Worm (Caenorhabditis elegans) whole organism, L4 larva: ENCODE data around the gene C30H6.8.

Experiments used
- D1046.2 ChIP-seq: fragments of 200-800 bp; sonication (Bioruptor generic); IDR thresholded peaks from 2 replicates; pipeline ENCODE4 v1.3.6; 2022; ENCODE audit warnings: missing genetic modification characterization, missing compliant biosample characterization
- F10B5.3 ChIP-seq: sonication (generic microtip); optimal IDR thresholded peaks from 2 replicates; lab custom pipeline; 2016; ENCODE audit warnings: mild to moderate bottlenecking, missing genetic modification characterization, missing compliant biosample characterization
- R02D3.7 ChIP-seq: fragments of 150-350 bp; sonication (generic microtip); optimal IDR thresholded peaks from 3 replicates; lab custom pipeline; 2014; ENCODE audit warnings: missing biosample characterization, missing genetic modification characterization
- Y105C5A.15 ChIP-seq: fragments of 200-800 bp; sonication (Bioruptor generic); IDR thresholded peaks from 2 replicates; pipeline ENCODE4 v1.3.6; 2022; ENCODE audit warnings: missing genetic modification characterization, missing compliant biosample characterization
- Y5F2A.4 ChIP-seq: fragments of 200-800 bp; sonication (Bioruptor generic); optimal IDR thresholded peaks from 2 replicates; lab custom pipeline; 2018; ENCODE audit warnings: mild to moderate bottlenecking, missing genetic modification characterization, missing compliant biosample characterization
- ama-1 ChIP-seq: fragments of 150-350 bp; optimal IDR thresholded peaks from 2 replicates; lab custom pipeline; 2014; ENCODE audit warnings: inconsistent platforms, mixed read lengths
- ceh-82 ChIP-seq: sonication (generic microtip); optimal IDR thresholded peaks from 2 replicates; lab custom pipeline; 2017; ENCODE audit warnings: missing biosample characterization, missing genetic modification characterization
- daf-16 ChIP-seq, 3 experiments: sonication (generic microtip); optimal IDR thresholded peaks; 2 replicates each; lab custom pipeline; 2016 to 2017; ENCODE audit warnings: missing genetic modification characterization in 3 of 3, missing genetic modification reagents in 3 of 3, mild to moderate bottlenecking in 2 of 3, missing compliant biosample characterization in 2 of 3, missing biosample characterization in 1 of 3, moderate library complexity in 1 of 3
- daf-8 ChIP-seq: fragments of 200-800 bp; sonication (Bioruptor generic); IDR thresholded peaks from 2 replicates; pipeline ENCODE4 v1.3.6; 2022; ENCODE audit warnings: missing genetic modification characterization, missing compliant biosample characterization
- dmd-6 ChIP-seq: fragments of 200-800 bp; sonication (Bioruptor generic); IDR thresholded peaks from 2 replicates; pipeline ENCODE4 v1.3.6; 2022; ENCODE audit warnings: missing genetic modification reagents, missing genetic modification characterization, missing compliant biosample characterization
- dmd-8 ChIP-seq: fragments of 200-800 bp; sonication (Bioruptor generic); IDR thresholded peaks from 2 replicates; pipeline ENCODE4 v1.3.6; 2022; ENCODE audit warnings: missing genetic modification characterization, missing compliant biosample characterization
- dve-1 ChIP-seq: sonication (generic microtip); optimal IDR thresholded peaks from 2 replicates; lab custom pipeline; 2017; ENCODE audit warnings: antibody characterized with exemption, mild to moderate bottlenecking, missing genetic modification characterization, missing compliant biosample characterization; ENCODE audit not compliant: insufficient read depth
- egl-27 ChIP-seq: sonication (generic microtip); optimal IDR thresholded peaks from 3 replicates; lab custom pipeline; 2017; ENCODE audit warnings: missing biosample characterization, missing genetic modification reagents, missing genetic modification characterization
- hif-1 ChIP-seq, 2 experiments: sonication (generic microtip); optimal IDR thresholded peaks; 2 replicates each; lab custom pipeline; 2016 to 2017; ENCODE audit warnings: missing compliant biosample characterization in 2 of 2, missing genetic modification characterization in 2 of 2, missing genetic modification reagents in 2 of 2, missing genotype in 2 of 2, mild to moderate bottlenecking in 1 of 2
- lim-7 ChIP-seq: fragments of 200-800 bp; sonication (Bioruptor generic); IDR thresholded peaks from 2 replicates; pipeline ENCODE4 v1.3.6; 2022; ENCODE audit warnings: missing genetic modification characterization, missing compliant biosample characterization
- lin-1 ChIP-seq: fragments of 200-800 bp; sonication (Bioruptor generic); IDR thresholded peaks from 2 replicates; pipeline ENCODE4 v1.3.6; 2022; ENCODE audit warnings: missing genetic modification reagents, missing genetic modification characterization, missing compliant biosample characterization
- madf-9 ChIP-seq: fragments of 200-800 bp; sonication (Bioruptor generic); conservative IDR thresholded peaks from 2 replicates; pipeline ENCODE4 v1.3.6; 2022; ENCODE audit warnings: missing genetic modification reagents, missing genetic modification characterization, missing compliant biosample characterization
- mdl-1 ChIP-seq, 2 experiments: fragments of 150-350 bp in 1 of 2; sonication (generic microtip) in 1 of 2; optimal IDR thresholded peaks; 2 replicates each; lab custom pipeline; 2014 to 2017; ENCODE audit warnings: missing biosample characterization in 2 of 2, missing genetic modification characterization in 2 of 2
- mdt-29 ChIP-seq: fragments of 200-800 bp; sonication (Bioruptor generic); IDR thresholded peaks from 2 replicates; pipeline ENCODE4 v1.3.6; 2022; ENCODE audit warnings: missing genetic modification reagents, missing genetic modification characterization, missing compliant biosample characterization
- mxl-2 ChIP-seq: fragments of 200-800 bp; sonication (Bioruptor generic); conservative IDR thresholded peaks from 2 replicates; pipeline ENCODE4 v1.3.6; 2022; ENCODE audit warnings: missing genetic modification reagents, missing genetic modification characterization, missing compliant biosample characterization
- nhr-237 ChIP-seq: sonication (generic microtip); optimal IDR thresholded peaks from 2 replicates; lab custom pipeline; 2017; ENCODE audit warnings: missing biosample characterization, missing genetic modification characterization
- nhr-28 ChIP-seq: fragments of 150-350 bp; optimal IDR thresholded peaks from 2 replicates; lab custom pipeline; 2014; ENCODE audit warnings: missing biosample characterization, missing genetic modification characterization
- nhr-41 ChIP-seq: fragments of 200-800 bp; sonication (Bioruptor generic); IDR thresholded peaks from 2 replicates; pipeline ENCODE4 v1.3.6; 2022; ENCODE audit warnings: missing genetic modification reagents, missing genetic modification characterization, missing compliant biosample characterization
- pha-4 ChIP-seq, 2 experiments: fragments of 150-350 bp in 1 of 2; fragments of 200-800 bp in 1 of 2; sonication (Bioruptor generic) in 1 of 2; IDR thresholded peaks in 1 of 2; optimal IDR thresholded peaks in 1 of 2; 2 replicates each; pipeline versions ENCODE4 v1.3.6 to Lab custom; 2014 to 2022; ENCODE audit warnings: missing genetic modification characterization in 2 of 2, missing genetic modification reagents in 2 of 2, missing biosample characterization in 1 of 2, missing compliant biosample characterization in 1 of 2
- php-3 ChIP-seq: fragments of 200-800 bp; sonication (Bioruptor generic); IDR thresholded peaks from 2 replicates; pipeline ENCODE4 v1.3.6; 2022; ENCODE audit warnings: missing genetic modification reagents, missing genetic modification characterization, missing compliant biosample characterization
- pqm-1 ChIP-seq: sonication (generic microtip); optimal IDR thresholded peaks from 2 replicates; lab custom pipeline; 2017; ENCODE audit warnings: missing biosample characterization, missing genetic modification characterization
- rbr-2 ChIP-seq: sonication (generic microtip); optimal IDR thresholded peaks from 2 replicates; lab custom pipeline; 2016; ENCODE audit warnings: missing genotype, missing genetic modification characterization, missing compliant biosample characterization
- snpc-4 ChIP-seq: fragments of 150-350 bp; optimal IDR thresholded peaks from 2 replicates; lab custom pipeline; 2014; ENCODE audit warnings: missing biosample characterization, missing genetic modification characterization
- unc-39 ChIP-seq: sonication (generic microtip); optimal IDR thresholded peaks from 2 replicates; lab custom pipeline; 2017; ENCODE audit warnings: missing biosample characterization, missing genetic modification characterization
- unc-62 ChIP-seq, 3 experiments: fragments of 150-350 bp in 1 of 3; sonication (generic microtip); optimal IDR thresholded peaks in 2 of 3; peaks in 1 of 3; 1 replicate in 1 of 3; 2 replicates in 2 of 3; lab custom pipeline; 2014 to 2017; ENCODE audit warnings: missing biosample characterization in 3 of 3, missing genetic modification characterization in 3 of 3, missing genetic modification reagents in 3 of 3, missing genotype in 1 of 3
- zag-1 ChIP-seq: fragments of 150-350 bp; optimal IDR thresholded peaks from 2 replicates; lab custom pipeline; 2014; ENCODE audit warnings: missing biosample characterization, missing genetic modification characterization
- zip-2 ChIP-seq: fragments of 150-350 bp; optimal IDR thresholded peaks from 2 replicates; lab custom pipeline; 2014; ENCODE audit warnings: missing biosample characterization, missing genetic modification characterization
- ztf-7 ChIP-seq: fragments of 150-350 bp; optimal IDR thresholded peaks from 2 replicates; lab custom pipeline; 2014; ENCODE audit warnings: missing biosample characterization, missing genetic modification characterization

Gene C30H6.8

DNA sequence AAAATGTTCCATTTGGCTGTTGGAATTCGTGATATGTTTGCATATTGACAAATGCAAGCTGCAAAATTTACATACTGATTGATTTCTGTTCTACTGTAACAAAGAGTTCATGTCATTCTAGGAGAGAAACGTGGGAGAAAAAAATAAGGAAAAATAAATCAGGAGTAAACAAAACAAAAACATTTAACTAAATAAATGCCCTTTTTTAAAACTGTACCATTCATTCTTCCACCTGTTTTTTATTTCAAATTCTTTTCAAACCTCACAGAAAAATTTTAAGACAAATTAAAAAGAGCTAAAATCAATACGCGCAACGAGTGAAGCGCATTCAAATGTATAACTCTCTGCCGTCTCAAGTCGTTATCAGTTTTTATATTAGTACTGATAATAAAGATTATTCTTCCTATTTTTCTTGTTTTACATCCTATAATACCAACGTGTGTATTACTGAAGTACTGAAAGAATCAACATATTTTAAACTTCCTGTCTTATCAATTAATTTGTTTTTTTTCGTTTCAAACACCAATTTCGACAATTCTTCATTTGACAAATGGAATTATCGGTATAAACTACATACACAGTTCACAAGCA is 43.1 kb upstream of the C30H6.8 start, which contains the start of gene C49C3.10 (continued):
- TF ChIP-seq madf-9 (GFP tag; lab: Robert Waterston, UW) (no peak), ama-1 (lab: Kevin White, UChicago) (no peak), dve-1 (tag; lab: Kevin White, UChicago) (peak; percentile 66), Y5F2A.4 (GFP tag; lab: Kevin White, UChicago) (no peak), egl-27 (tag; lab: Kevin White, UChicago) (no peak), F10B5.3 (tag; lab: Kevin White, UChicago) (no peak), daf-16 (GFP tag; optimal IDR thresholded peaks at IDR 0.05; lab: Kevin White, UChicago) (no peak), daf-16 (tag; optimal IDR thresholded peaks at IDR 0.05; lab: Kevin White, UChicago) (peak; percentile 94), mxl-2 (GFP tag; lab: Robert Waterston, UW) (no peak), unc-39 (tag; lab: Kevin White, UChicago) (no peak), mdl-1 (tag; optimal IDR thresholded peaks at IDR 0.05; lab: Kevin White, UChicago) (no peak), mdt-29 (GFP tag; lab: Robert Waterston, UW) (no peak), Y105C5A.15 (GFP tag; lab: Robert Waterston, UW) (no peak), ceh-82 (tag; lab: Kevin White, UChicago) (no peak)
- TF ChIP-seq, all 104 proteins: peak for 8

DNA sequence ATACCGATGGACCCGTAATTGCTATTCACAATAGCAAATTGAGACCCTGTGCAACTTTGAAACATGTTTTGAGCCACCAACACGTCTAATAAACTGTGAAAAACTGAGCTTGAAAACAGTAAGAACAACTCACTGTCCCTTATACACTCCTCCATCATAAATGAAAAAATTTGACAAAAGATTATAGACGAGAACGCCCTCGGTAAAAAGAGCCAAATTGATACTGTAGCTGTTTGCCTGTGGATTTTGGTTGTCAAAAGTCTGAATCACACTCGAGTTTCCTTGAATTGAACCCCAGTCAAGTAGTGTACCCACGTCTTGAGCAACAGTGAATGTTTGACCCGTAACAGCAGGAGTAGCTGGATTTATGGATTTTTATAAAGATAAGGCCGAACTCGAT is 41.1 kb upstream of the C30H6.8 start:
- TF ChIP-seq ztf-7 (tag; lab: Kevin White, UChicago) (no peak), snpc-4 (tag; lab: Kevin White, UChicago) (no peak), unc-62 (GFP tag; optimal IDR thresholded peaks at IDR 0.05 in 1 of 2; lab: Kevin White, UChicago) (peak in 1 of 2 experiments; percentile 95), unc-62 (tag; optimal IDR thresholded peaks at IDR 0.05; lab: Kevin White, UChicago) (no peak)

DNA sequence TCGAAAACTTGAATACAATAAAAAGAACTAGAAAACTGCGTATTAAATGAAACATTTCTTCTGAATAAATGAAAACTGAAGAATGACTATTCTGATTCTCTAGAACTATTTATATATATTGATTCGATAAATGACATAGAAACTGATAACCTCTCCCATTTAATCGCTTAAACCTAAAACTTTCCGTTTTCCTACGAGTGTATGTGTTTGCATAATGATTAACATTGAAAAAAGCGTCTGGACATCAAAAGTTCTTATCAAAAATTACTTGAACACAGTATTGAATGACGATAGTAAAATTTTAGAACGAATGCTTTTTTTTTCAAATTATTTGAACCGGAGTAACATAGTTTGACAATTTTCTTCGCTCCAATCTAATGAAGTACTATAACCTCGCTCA is 40.0 kb upstream of the C30H6.8 start, which contains the start of gene C49C3.9:
TSS of gene C49C3.9 (minus strand) at position 136 of the 400 bp plus-strand sequence.
- TF ChIP-seq pqm-1 (tag; lab: Kevin White, UChicago) (peak; percentile 99), ceh-82 (tag; lab: Kevin White, UChicago) (no peak), nhr-41 (peak; percentile 83; the same call in 1 of the 2 replicates), nhr-28 (tag; lab: Kevin White, UChicago) (peak; percentile 76), daf-8 (no peak), dmd-6 (GFP tag; lab: Robert Waterston, UW) (peak; percentile 74), lin-1 (GFP tag; lab: Robert Waterston, UW) (peak; percentile 77; the same call in 1 of the 2 replicates), hif-1 (tag; optimal IDR thresholded peaks at IDR 0.05; lab: Kevin White, UChicago) (no peak)

DNA sequence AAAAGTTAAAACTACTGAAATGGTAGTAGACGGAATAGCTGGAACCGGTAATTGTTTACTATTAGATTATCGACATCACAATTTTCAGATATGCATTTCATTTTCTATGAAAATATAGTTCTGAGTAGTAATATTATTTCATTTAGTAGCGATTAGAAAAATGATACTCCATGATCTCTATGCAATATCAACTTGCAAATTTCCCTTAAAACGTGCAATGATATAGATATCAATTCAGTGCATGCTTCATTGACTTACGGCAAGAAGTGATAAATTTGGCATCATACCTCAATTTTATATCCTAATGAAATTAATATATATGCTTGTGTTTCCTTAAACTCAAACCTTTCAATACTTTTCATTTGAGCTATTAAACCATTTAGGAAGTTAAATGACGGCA is 39.5 kb upstream of the C30H6.8 start, which contains the start of gene C49C3.21:
TSS of gene C49C3.21 (plus strand) at position 301 of the 400 bp plus-strand sequence.
- TF ChIP-seq D1046.2 (GFP tag; lab: Robert Waterston, UW) (no peak), pha-4 (GFP tag; IDR thresholded peaks at IDR 0.05; lab: Robert Waterston, UW) (no peak), pha-4 (tag; optimal IDR thresholded peaks at IDR 0.05; lab: Kevin White, UChicago) (no peak), php-3 (GFP tag; lab: Robert Waterston, UW) (no peak)

DNA sequence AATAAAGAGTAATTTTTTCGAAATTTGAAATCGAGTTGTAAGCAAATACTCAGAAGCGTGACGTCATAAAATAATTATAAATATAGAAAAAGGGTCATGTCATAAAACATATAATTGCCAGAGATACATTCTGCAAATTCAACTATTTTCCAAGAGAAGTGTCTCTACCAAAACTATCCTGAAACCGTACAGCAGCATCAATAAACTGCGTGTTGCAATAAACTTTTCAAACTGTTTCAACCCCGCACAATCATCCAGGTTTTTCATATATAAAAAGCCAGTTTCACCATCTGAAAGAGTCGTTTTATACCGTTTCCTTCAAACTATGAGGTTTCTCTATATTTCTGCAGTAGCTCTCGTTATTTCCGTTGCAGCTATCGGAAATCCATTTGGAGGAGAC is 38.6 kb upstream of the C30H6.8 start, which contains the start of gene C49C3.11:
TSS of gene C49C3.11 (plus strand) at position 301 of the 400 bp plus-strand sequence.
- TF ChIP-seq nhr-237 (tag; lab: Kevin White, UChicago) (no peak), zag-1 (no peak), F10B5.3 (tag; lab: Kevin White, UChicago) (no peak), lim-7 (GFP tag; lab: Robert Waterston, UW) (no peak), pha-4 (GFP tag; IDR thresholded peaks at IDR 0.05; lab: Robert Waterston, UW) (no peak), pha-4 (tag; optimal IDR thresholded peaks at IDR 0.05; lab: Kevin White, UChicago) (no peak), R02D3.7 (no peak), zip-2 (tag; lab: Kevin White, UChicago) (no peak), rbr-2 (tag; lab: Kevin White, UChicago) (no peak), dve-1 (tag; lab: Kevin White, UChicago) (no peak), daf-8 (no peak), dmd-8 (no peak), Y105C5A.15 (GFP tag; lab: Robert Waterston, UW) (no peak)
